Worm (Caenorhabditis elegans) whole organism, mixed stage, embryonic: ENCODE results near the gene R144.11.

Experiments
- M03D4.4 ChIP-seq: sonication (generic microtip); optimal IDR thresholded peaks from 2 replicates; lab custom pipeline; 2017; ENCODE audit warnings: mild to moderate bottlenecking, missing genetic modification characterization, missing compliant biosample characterization
- bed-3 ChIP-seq: fragments of 200-800 bp; sonication (Bioruptor generic); optimal IDR thresholded peaks from 3 replicates; lab custom pipeline; 2018; ENCODE audit warnings: mild to moderate bottlenecking, missing genetic modification characterization, moderate library complexity, missing compliant biosample characterization
- blmp-1 ChIP-seq: fragments of 150-350 bp; optimal IDR thresholded peaks from 2 replicates; lab custom pipeline; 2014; ENCODE audit warnings: missing biosample characterization, missing genetic modification characterization
- ceh-39 ChIP-seq: fragments of 150-350 bp; optimal IDR thresholded peaks from 2 replicates; lab custom pipeline; 2014; ENCODE audit warnings: missing biosample characterization, missing genetic modification characterization
- ceh-43 ChIP-seq: fragments of 200-800 bp; sonication (Bioruptor generic); optimal IDR thresholded peaks from 2 replicates; lab custom pipeline; 2018; ENCODE audit warnings: mild to moderate bottlenecking, missing genetic modification characterization, moderate library complexity, missing compliant biosample characterization
- ceh-83 ChIP-seq: fragments of 200-800 bp; sonication (Bioruptor generic); optimal IDR thresholded peaks from 2 replicates; lab custom pipeline; 2018; ENCODE audit warnings: mild to moderate bottlenecking, missing genetic modification characterization, missing compliant biosample characterization
- ces-1 ChIP-seq: fragments of 150-350 bp; optimal IDR thresholded peaks from 2 replicates; lab custom pipeline; 2014; ENCODE audit warnings: missing biosample characterization, missing genetic modification reagents, missing genetic modification characterization
- cnd-1 ChIP-seq: fragments of 200-800 bp; sonication (Bioruptor generic); optimal IDR thresholded peaks from 2 replicates; lab custom pipeline; 2018; ENCODE audit warnings: mild to moderate bottlenecking, missing genetic modification characterization, missing compliant biosample characterization
- drap-1 ChIP-seq: fragments of 200-800 bp; sonication (Bioruptor generic); optimal IDR thresholded peaks from 3 replicates; lab custom pipeline; 2018; ENCODE audit warnings: mild to moderate bottlenecking, missing genetic modification characterization, missing compliant biosample characterization
- elt-1 ChIP-seq: sonication (generic microtip); optimal IDR thresholded peaks from 2 replicates; lab custom pipeline; 2017; ENCODE audit warnings: missing genetic modification characterization, mild to moderate bottlenecking, missing compliant biosample characterization, antibody characterized with exemption, moderate library complexity, borderline replicate concordance; ENCODE audit not compliant: insufficient read depth
- elt-3 ChIP-seq: fragments of 150-350 bp; optimal IDR thresholded peaks from 2 replicates; lab custom pipeline; 2014; ENCODE audit warnings: missing biosample characterization, missing genetic modification characterization
- flh-1 ChIP-seq: fragments of 200-800 bp; sonication (Bioruptor generic); optimal IDR thresholded peaks from 2 replicates; lab custom pipeline; 2018; ENCODE audit warnings: mild to moderate bottlenecking, missing genetic modification characterization, moderate library complexity, missing compliant biosample characterization
- ham-2 ChIP-seq: fragments of 200-800 bp; sonication (Bioruptor generic); optimal IDR thresholded peaks from 2 replicates; lab custom pipeline; 2018; ENCODE audit warnings: mild to moderate bottlenecking, missing genetic modification characterization, missing compliant biosample characterization
- hlh-1 ChIP-seq: fragments of 150-350 bp; optimal IDR thresholded peaks from 2 replicates; lab custom pipeline; 2014; ENCODE audit warnings: missing biosample characterization, missing genetic modification reagents, missing genetic modification characterization
- lin-13 ChIP-seq: fragments of 150-350 bp; optimal IDR thresholded peaks from 2 replicates; lab custom pipeline; 2014; ENCODE audit warnings: missing biosample characterization, missing genetic modification characterization
- lin-32 ChIP-seq: fragments of 200-800 bp; sonication (Bioruptor generic); optimal IDR thresholded peaks from 2 replicates; lab custom pipeline; 2018; ENCODE audit warnings: mild to moderate bottlenecking, missing genetic modification characterization, missing compliant biosample characterization
- lsy-2 ChIP-seq: fragments of 150-350 bp; optimal IDR thresholded peaks from 2 replicates; lab custom pipeline; 2014; ENCODE audit warnings: missing biosample characterization, missing genetic modification characterization
- mab-5 ChIP-seq: fragments of 150-350 bp; optimal IDR thresholded peaks from 2 replicates; lab custom pipeline; 2014; ENCODE audit warnings: missing biosample characterization, missing genetic modification characterization
- mep-1 ChIP-seq: fragments of 150-350 bp; optimal IDR thresholded peaks from 2 replicates; lab custom pipeline; 2017; ENCODE audit warnings: missing biosample characterization, missing genetic modification reagents, missing genetic modification characterization, inconsistent platforms
- mls-2 ChIP-seq: sonication (generic microtip); optimal IDR thresholded peaks from 2 replicates; lab custom pipeline; 2016; ENCODE audit warnings: mild to moderate bottlenecking, missing genetic modification characterization, moderate library complexity, missing compliant biosample characterization
- nhr-12 ChIP-seq: fragments of 150-350 bp; optimal IDR thresholded peaks from 2 replicates; lab custom pipeline; 2014; ENCODE audit warnings: missing biosample characterization, missing genetic modification characterization
- nhr-2 ChIP-seq: fragments of 150-350 bp; optimal IDR thresholded peaks from 2 replicates; lab custom pipeline; 2014; ENCODE audit warnings: missing biosample characterization, missing genetic modification characterization
- nhr-237 ChIP-seq: fragments of 150-350 bp; optimal IDR thresholded peaks from 2 replicates; lab custom pipeline; 2014; ENCODE audit warnings: missing biosample characterization, missing genetic modification characterization
- nhr-28 ChIP-seq: fragments of 150-350 bp; optimal IDR thresholded peaks from 2 replicates; lab custom pipeline; 2014; ENCODE audit warnings: missing biosample characterization, missing genetic modification characterization
- nhr-76 ChIP-seq: sonication (generic microtip); optimal IDR thresholded peaks from 2 replicates; lab custom pipeline; 2017; ENCODE audit warnings: missing biosample characterization, missing genetic modification characterization
- pha-4 ChIP-seq: fragments of 150-350 bp; optimal IDR thresholded peaks from 2 replicates; lab custom pipeline; 2018; ENCODE audit warnings: missing biosample characterization, missing genetic modification reagents, missing genetic modification characterization
- sem-2 ChIP-seq: fragments of 200-800 bp; sonication (Bioruptor generic); optimal IDR thresholded peaks from 2 replicates; lab custom pipeline; 2018; ENCODE audit warnings: mild to moderate bottlenecking, missing genetic modification characterization, missing compliant biosample characterization
- snpc-4 ChIP-seq: fragments of 150-350 bp; optimal IDR thresholded peaks from 2 replicates; lab custom pipeline; 2014; ENCODE audit warnings: missing biosample characterization, missing genetic modification characterization
- sptf-1 ChIP-seq: sonication (generic microtip); optimal IDR thresholded peaks from 2 replicates; lab custom pipeline; 2017; ENCODE audit warnings: mild to moderate bottlenecking, missing genetic modification characterization, moderate library complexity, missing compliant biosample characterization
- tbx-8 ChIP-seq: fragments of 200-800 bp; sonication (Bioruptor generic); optimal IDR thresholded peaks from 2 replicates; lab custom pipeline; 2018; ENCODE audit warnings: mild to moderate bottlenecking, missing genetic modification characterization, moderate library complexity, missing compliant biosample characterization
- unc-120 ChIP-seq: sonication (generic microtip); optimal IDR thresholded peaks from 2 replicates; lab custom pipeline; 2017; ENCODE audit warnings: missing genetic modification characterization, missing compliant biosample characterization; ENCODE audit not compliant: poor library complexity, severe bottlenecking
- unc-39 ChIP-seq: fragments of 150-350 bp; optimal IDR thresholded peaks from 2 replicates; lab custom pipeline; 2014; ENCODE audit warnings: missing biosample characterization, missing genetic modification characterization
- unc-62 ChIP-seq: fragments of 150-350 bp; optimal IDR thresholded peaks from 2 replicates; lab custom pipeline; 2014; ENCODE audit warnings: missing biosample characterization, missing genetic modification reagents, missing genetic modification characterization
- zip-8 ChIP-seq: fragments of 150-350 bp; optimal IDR thresholded peaks from 2 replicates; lab custom pipeline; 2014; ENCODE audit warnings: missing biosample characterization, missing genetic modification characterization
- ztf-11 ChIP-seq: fragments of 150-350 bp; optimal IDR thresholded peaks from 2 replicates; lab custom pipeline; 2014; ENCODE audit warnings: missing biosample characterization, missing genetic modification characterization

R144.11 gene

DNA sequence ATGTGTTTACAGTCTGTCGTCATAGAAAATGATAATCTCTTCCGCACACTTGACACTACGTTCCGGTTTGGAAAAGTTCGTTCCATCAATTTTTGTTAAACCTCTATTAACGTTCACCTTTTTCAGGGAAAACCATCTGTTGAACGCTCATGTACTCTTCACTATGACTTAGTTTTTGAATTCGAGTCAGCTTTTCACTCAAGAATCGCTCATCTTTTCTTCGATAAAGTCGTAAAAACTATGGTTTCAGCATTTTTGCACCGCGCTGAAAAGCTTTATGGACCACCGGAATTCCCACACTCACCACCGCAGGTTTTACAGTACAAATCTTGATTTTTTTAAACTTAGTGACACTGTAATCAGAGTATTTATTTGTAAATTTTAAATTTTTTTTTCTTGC, 15.0 kb upstream of the R144.11 start:
- TF ChIP-seq nhr-12 (tag; lab: Kevin White, UChicago) = no peak
- no peak for TF ChIP-seq hlh-1
- no peak for TF ChIP-seq ceh-39 (tag; lab: Kevin White, UChicago)
- TF ChIP-seq ceh-83 (GFP tag; lab: Kevin White, UChicago) = no peak
- TF ChIP-seq unc-62 (GFP tag; lab: Kevin White, UChicago) = no peak
- TF ChIP-seq ceh-43 = no peak
- no peak for TF ChIP-seq ces-1 (GFP tag; lab: Kevin White, UChicago)

ce11 chrIII:5022964-5023363, 14.3 kb upstream of the R144.11 start, which contains the start of gene R144.13:
TSS of gene R144.13 (plus strand) at chrIII:5023264.
- TF ChIP-seq pha-4 (tag; lab: Kevin White, UChicago) (no peak), mab-5 (tag; lab: Kevin White, UChicago) (no peak), bed-3 (GFP tag; lab: Kevin White, UChicago) (no peak), lsy-2 (no peak), unc-62 (GFP tag; lab: Kevin White, UChicago) (no peak), ham-2 (GFP tag; lab: Kevin White, UChicago) (no peak), sptf-1 (tag; lab: Kevin White, UChicago) (no peak), nhr-2 (tag; lab: Kevin White, UChicago) (no peak), flh-1 (GFP tag; lab: Kevin White, UChicago) (no peak), zip-8 (no peak), ces-1 (GFP tag; lab: Kevin White, UChicago) (no peak), nhr-12 (tag; lab: Kevin White, UChicago) (no peak), ceh-43 (no peak), sem-2 (GFP tag; lab: Kevin White, UChicago) (no peak), tbx-8 (GFP tag; lab: Kevin White, UChicago) (no peak), nhr-76 (tag; lab: Kevin White, UChicago) (no peak), lin-13 (no peak), elt-3 (tag; lab: Kevin White, UChicago) (no peak), snpc-4 (tag; lab: Kevin White, UChicago) (no peak), drap-1 (GFP tag; lab: Kevin White, UChicago) (no peak)

- TF ChIP-seq nhr-2 (tag; lab: Kevin White, UChicago) = no peak
- TF ChIP-seq sptf-1 (tag; lab: Kevin White, UChicago) = no peak
- TF ChIP-seq nhr-76 (tag; lab: Kevin White, UChicago) = no peak
- TF ChIP-seq lsy-2 = no peak
- no peak for TF ChIP-seq ces-1 (GFP tag; lab: Kevin White, UChicago)
- TF ChIP-seq ham-2 (GFP tag; lab: Kevin White, UChicago) = no peak
- TF ChIP-seq elt-3 (tag; lab: Kevin White, UChicago) = no peak
- TF ChIP-seq nhr-12 (tag; lab: Kevin White, UChicago) = no peak
- TF ChIP-seq ztf-11 (tag; lab: Kevin White, UChicago) = no peak
- TF ChIP-seq, all 35 proteins: peak for 0
These were observed 13.1 kb upstream of the R144.11 start, which contains the start of gene R144.3 for ce11 chrIII:5021689-5022088. TSS of gene R144.3 (plus strand) at chrIII:5021989.

- no peak for TF ChIP-seq flh-1 (GFP tag; lab: Kevin White, UChicago)
- no peak for TF ChIP-seq unc-120 (tag; lab: Kevin White, UChicago)
- TF ChIP-seq lin-13 = no peak
- no peak for TF ChIP-seq pha-4 (tag; lab: Kevin White, UChicago)
These were observed 12.3 kb upstream of the R144.11 start, which contains the start of gene mdt-11 for ce11 chrIII:5020924-5021323. TSS of gene mdt-11 (plus strand) at chrIII:5021224.

- TF ChIP-seq flh-1 (GFP tag; lab: Kevin White, UChicago) (no peak), mls-2 (peak; percentile 87), nhr-12 (tag; lab: Kevin White, UChicago) (peak; percentile 67), pha-4 (tag; lab: Kevin White, UChicago) (peak; percentile 98), nhr-28 (tag; lab: Kevin White, UChicago) (peak; percentile 49), nhr-76 (tag; lab: Kevin White, UChicago) (peak; percentile 17), ces-1 (GFP tag; lab: Kevin White, UChicago) (peak; percentile 51), lin-13 (peak; percentile 99), sptf-1 (tag; lab: Kevin White, UChicago) (peak; percentile 93), sem-2 (GFP tag; lab: Kevin White, UChicago) (peak; percentile 8), ztf-11 (tag; lab: Kevin White, UChicago) (peak; percentile 88), elt-1 (peak; percentile 63), nhr-2 (tag; lab: Kevin White, UChicago) (no peak), tbx-8 (GFP tag; lab: Kevin White, UChicago) (peak; percentile 4), mab-5 (tag; lab: Kevin White, UChicago) (peak; percentile 38), lsy-2 (peak; percentile 90), lin-32 (GFP tag; lab: Kevin White, UChicago) (peak; percentile 32), blmp-1 (peak; percentile 25), unc-39 (peak; percentile 61), ham-2 (GFP tag; lab: Kevin White, UChicago) (peak; percentile 93), hlh-1 (peak; percentile 54), ceh-43 (peak; percentile 61), zip-8 (no peak), mep-1 (tag; lab: Kevin White, UChicago) (peak; percentile 98), cnd-1 (tag; lab: Kevin White, UChicago) (peak; percentile 77), M03D4.4 (tag; lab: Kevin White, UChicago) (peak; percentile 84), bed-3 (GFP tag; lab: Kevin White, UChicago) (no peak), drap-1 (GFP tag; lab: Kevin White, UChicago) (peak; percentile 88), ceh-39 (tag; lab: Kevin White, UChicago) (peak; percentile 64), nhr-237 (peak; percentile 95), elt-3 (tag; lab: Kevin White, UChicago) (peak; percentile 32), ceh-83 (GFP tag; lab: Kevin White, UChicago) (peak; percentile 69), unc-120 (tag; lab: Kevin White, UChicago) (peak; percentile 75)
These were observed 9.6 kb upstream of the R144.11 start, which contains the start of gene wip-1 for ce11 chrIII:5018116-5018689. TSS of gene wip-1 (plus strand) at chrIII:5018639.
